Worm (Caenorhabditis elegans) whole organism, L4 larva: ENCODE results near the gene abu-9.
"Not testable (repeated sequence)": the region's sequence is repeated elsewhere in the genome, so short reads cannot be mapped to it uniquely, and the experiment has no call there.

ENCODE experiments used
- F10B5.3 ChIP-seq: sonication (generic microtip); optimal IDR thresholded peaks from 2 replicates; lab custom pipeline; 2016; ENCODE audit warnings: mild to moderate bottlenecking, missing genetic modification characterization, missing compliant biosample characterization
- F26F4.8 ChIP-seq: fragments of 200-800 bp; sonication (Bioruptor generic); conservative IDR thresholded peaks from 2 replicates; pipeline ENCODE4 v1.3.6; 2022; ENCODE audit warnings: missing genetic modification characterization, missing compliant biosample characterization
- T20F7.1 ChIP-seq: fragments of 200-800 bp; sonication (Bioruptor generic); optimal IDR thresholded peaks from 2 replicates; lab custom pipeline; 2018; ENCODE audit warnings: mild to moderate bottlenecking, missing genetic modification characterization, missing compliant biosample characterization
- T26A8.4 ChIP-seq: fragments of 200-800 bp; sonication (Bioruptor generic); IDR thresholded peaks from 2 replicates; pipeline ENCODE4 v1.3.6; 2022; ENCODE audit warnings: missing genetic modification characterization, missing compliant biosample characterization
- Y48G9A.11 ChIP-seq: fragments of 200-800 bp; sonication (Bioruptor generic); IDR thresholded peaks from 2 replicates; pipeline ENCODE4 v1.3.6; 2022; ENCODE audit warnings: missing genetic modification reagents, missing genetic modification characterization, missing compliant biosample characterization
- Y5F2A.4 ChIP-seq: fragments of 200-800 bp; sonication (Bioruptor generic); optimal IDR thresholded peaks from 2 replicates; lab custom pipeline; 2018; ENCODE audit warnings: mild to moderate bottlenecking, missing genetic modification characterization, missing compliant biosample characterization
- Y75B8A.6 ChIP-seq: fragments of 200-800 bp; sonication (Bioruptor generic); IDR thresholded peaks from 2 replicates; pipeline ENCODE4 v1.3.6; 2022; ENCODE audit warnings: missing genetic modification reagents, missing genetic modification characterization, missing compliant biosample characterization
- aha-1 ChIP-seq: fragments of 150-350 bp; peaks from one replicate; lab custom pipeline; 2014; ENCODE audit warnings: missing biosample characterization, missing genetic modification characterization
- ama-1 ChIP-seq: fragments of 150-350 bp; optimal IDR thresholded peaks from 2 replicates; lab custom pipeline; 2014; ENCODE audit warnings: inconsistent platforms, mixed read lengths
- attf-4 ChIP-seq: sonication (generic microtip); optimal IDR thresholded peaks from 3 replicates; lab custom pipeline; 2017; ENCODE audit warnings: missing biosample characterization, missing genetic modification characterization
- daf-12 ChIP-seq: fragments of 150-350 bp; optimal IDR thresholded peaks from 2 replicates; lab custom pipeline; 2014; ENCODE audit warnings: missing biosample characterization, missing genetic modification reagents, missing genetic modification characterization
- daf-16 ChIP-seq, 3 experiments: sonication (generic microtip); optimal IDR thresholded peaks; 2 replicates each; lab custom pipeline; 2016 to 2017; ENCODE audit warnings: missing genetic modification characterization in 3 of 3, missing genetic modification reagents in 3 of 3, mild to moderate bottlenecking in 2 of 3, missing compliant biosample characterization in 2 of 3, missing biosample characterization in 1 of 3, moderate library complexity in 1 of 3
- daf-19 ChIP-seq: fragments of 200-800 bp; sonication (Bioruptor generic); conservative IDR thresholded peaks from 2 replicates; pipeline ENCODE4 v1.3.6; 2022; ENCODE audit warnings: missing genetic modification characterization, missing compliant biosample characterization
- dmd-6 ChIP-seq: fragments of 200-800 bp; sonication (Bioruptor generic); IDR thresholded peaks from 2 replicates; pipeline ENCODE4 v1.3.6; 2022; ENCODE audit warnings: missing genetic modification reagents, missing genetic modification characterization, missing compliant biosample characterization
- egl-27 ChIP-seq: sonication (generic microtip); optimal IDR thresholded peaks from 3 replicates; lab custom pipeline; 2017; ENCODE audit warnings: missing biosample characterization, missing genetic modification reagents, missing genetic modification characterization
- fos-1 ChIP-seq: fragments of 150-350 bp; optimal IDR thresholded peaks from 2 replicates; lab custom pipeline; 2014; ENCODE audit warnings: missing biosample characterization, missing genetic modification characterization
- hlh-30 ChIP-seq: sonication (generic microtip); optimal IDR thresholded peaks from 2 replicates; lab custom pipeline; 2017; ENCODE audit warnings: antibody characterized with exemption, mild to moderate bottlenecking, missing genetic modification characterization, missing compliant biosample characterization; ENCODE audit not compliant: insufficient read depth
- lin-15B ChIP-seq: fragments of 150-350 bp; sonication (generic microtip); optimal IDR thresholded peaks from 3 replicates; lab custom pipeline; 2014; ENCODE audit warnings: missing biosample characterization, missing genetic modification characterization
- lin-39 ChIP-seq: fragments of 150-350 bp; optimal IDR thresholded peaks from 2 replicates; lab custom pipeline; 2014; ENCODE audit warnings: missing biosample characterization, missing genetic modification reagents, missing genetic modification characterization
- lir-3 ChIP-seq: sonication (generic microtip); optimal IDR thresholded peaks from 2 replicates; lab custom pipeline; 2016; ENCODE audit warnings: mild to moderate bottlenecking, missing genetic modification characterization, missing compliant biosample characterization
- madf-5 ChIP-seq, 2 experiments: fragments of 200-800 bp; sonication (Bioruptor generic); IDR thresholded peaks; 2 replicates each; pipeline ENCODE4 v1.3.6; 2022; ENCODE audit warnings: missing compliant biosample characterization in 2 of 2, missing genetic modification characterization in 2 of 2
- mdt-29 ChIP-seq: fragments of 200-800 bp; sonication (Bioruptor generic); IDR thresholded peaks from 2 replicates; pipeline ENCODE4 v1.3.6; 2022; ENCODE audit warnings: missing genetic modification reagents, missing genetic modification characterization, missing compliant biosample characterization
- nhr-102 ChIP-seq: sonication (generic microtip); optimal IDR thresholded peaks from 2 replicates; lab custom pipeline; 2016; ENCODE audit warnings: mild to moderate bottlenecking, missing genetic modification characterization, moderate library complexity, missing compliant biosample characterization
- nhr-11 ChIP-seq: fragments of 150-350 bp; optimal IDR thresholded peaks from 2 replicates; lab custom pipeline; 2014; ENCODE audit warnings: missing biosample characterization, missing genetic modification characterization
- nhr-237 ChIP-seq: sonication (generic microtip); optimal IDR thresholded peaks from 2 replicates; lab custom pipeline; 2017; ENCODE audit warnings: missing biosample characterization, missing genetic modification characterization
- nhr-28 ChIP-seq: fragments of 150-350 bp; optimal IDR thresholded peaks from 2 replicates; lab custom pipeline; 2014; ENCODE audit warnings: missing biosample characterization, missing genetic modification characterization
- nhr-48 ChIP-seq: sonication (generic microtip); optimal IDR thresholded peaks from 2 replicates; lab custom pipeline; 2016; ENCODE audit warnings: mild to moderate bottlenecking, missing genetic modification characterization, missing compliant biosample characterization
- nhr-77 ChIP-seq: fragments of 150-350 bp; optimal IDR thresholded peaks from 2 replicates; lab custom pipeline; 2014; ENCODE audit warnings: missing biosample characterization, missing genetic modification characterization
- rbr-2 ChIP-seq: sonication (generic microtip); optimal IDR thresholded peaks from 2 replicates; lab custom pipeline; 2016; ENCODE audit warnings: missing genotype, missing genetic modification characterization, missing compliant biosample characterization
- snpc-4 ChIP-seq: fragments of 150-350 bp; optimal IDR thresholded peaks from 2 replicates; lab custom pipeline; 2014; ENCODE audit warnings: missing biosample characterization, missing genetic modification characterization
- tra-1 ChIP-seq: fragments of 200-800 bp; sonication (Bioruptor generic); IDR thresholded peaks from 2 replicates; pipeline ENCODE4 v1.3.6; 2022; ENCODE audit warnings: missing genetic modification reagents, missing genetic modification characterization, missing compliant biosample characterization
- unc-39 ChIP-seq: sonication (generic microtip); optimal IDR thresholded peaks from 2 replicates; lab custom pipeline; 2017; ENCODE audit warnings: missing biosample characterization, missing genetic modification characterization
- unc-62 ChIP-seq, 3 experiments: fragments of 150-350 bp in 1 of 3; sonication (generic microtip); optimal IDR thresholded peaks in 2 of 3; peaks in 1 of 3; 1 replicate in 1 of 3; 2 replicates in 2 of 3; lab custom pipeline; 2014 to 2017; ENCODE audit warnings: missing biosample characterization in 3 of 3, missing genetic modification characterization in 3 of 3, missing genetic modification reagents in 3 of 3, missing genotype in 1 of 3
- vab-7 ChIP-seq: fragments of 200-800 bp; sonication (Bioruptor generic); IDR thresholded peaks from 2 replicates; pipeline ENCODE4 v1.3.6; 2022; ENCODE audit warnings: missing genetic modification reagents, missing genetic modification characterization, missing compliant biosample characterization
- zag-1 ChIP-seq: fragments of 150-350 bp; optimal IDR thresholded peaks from 2 replicates; lab custom pipeline; 2014; ENCODE audit warnings: missing biosample characterization, missing genetic modification characterization
- zfp-2 ChIP-seq: sonication (generic microtip); optimal IDR thresholded peaks from 2 replicates; lab custom pipeline; 2016; ENCODE audit warnings: mild to moderate bottlenecking, missing genetic modification characterization, missing compliant biosample characterization
- zip-11 ChIP-seq: fragments of 200-800 bp; sonication (Bioruptor generic); IDR thresholded peaks from 2 replicates; pipeline ENCODE4 v1.3.6; 2022; ENCODE audit warnings: missing genetic modification characterization, missing compliant biosample characterization

abu-9 gene

DNA sequence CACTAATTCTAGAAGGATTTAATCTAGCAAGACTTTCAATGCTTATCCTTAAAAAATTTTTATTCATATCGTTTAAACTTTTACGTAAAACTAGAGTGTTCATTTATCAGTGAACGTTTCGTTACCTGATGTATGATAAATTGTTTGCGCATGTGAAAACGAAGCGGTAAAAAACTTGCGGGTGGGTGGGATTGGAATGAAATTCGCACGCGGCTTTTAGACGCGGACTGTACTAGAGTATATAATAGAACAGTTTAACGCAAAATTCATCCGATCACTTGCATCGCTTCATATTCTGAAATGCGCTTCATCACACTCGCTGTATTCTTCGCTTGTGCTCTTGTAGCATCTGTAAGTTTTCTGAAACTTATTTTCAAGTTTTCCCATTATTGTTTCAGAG lies at the start of gene abu-9:
TSS of gene abu-9 (plus strand) at position 301 of the 400 bp plus-strand sequence.
- not testable (repeated sequence) for TF ChIP-seq fos-1 (tag; lab: Kevin White, UChicago); madf-5 (GFP tag; IDR thresholded peaks at IDR 0.05; lab: Robert Waterston, UW); rbr-2

DNA sequence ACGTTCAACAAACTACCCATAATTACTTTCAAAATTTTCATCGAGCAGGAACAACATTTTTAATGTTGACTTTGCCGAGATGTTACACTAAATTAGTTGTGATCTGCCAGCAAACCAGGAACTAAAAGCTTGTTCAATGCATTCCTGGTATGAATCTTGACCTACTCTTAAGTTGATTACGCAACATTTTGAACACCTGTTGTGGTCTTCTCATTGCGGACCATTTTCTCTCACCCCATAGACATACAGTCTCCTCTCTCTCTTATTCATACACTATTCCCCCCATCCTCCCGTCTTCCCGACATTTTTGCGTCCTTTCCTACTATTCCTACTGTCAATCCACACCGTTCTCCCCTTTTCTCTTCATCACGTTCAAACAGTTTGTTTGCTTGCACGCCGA lies 48.4 kb upstream of the abu-9 start:
- TF ChIP-seq nhr-48 (tag; lab: Kevin White, UChicago): no peak
- no peak for TF ChIP-seq tra-1 (GFP tag; lab: Robert Waterston, UW)
- no peak for TF ChIP-seq nhr-237 (tag; lab: Kevin White, UChicago)
- no peak for TF ChIP-seq aha-1 (tag; lab: Kevin White, UChicago)
- TF ChIP-seq lin-39 (tag; lab: Kevin White, UChicago): no peak
- TF ChIP-seq F26F4.8 (GFP tag; lab: Robert Waterston, UW): no peak
- no peak for TF ChIP-seq snpc-4
- TF ChIP-seq zag-1: no peak

DNA sequence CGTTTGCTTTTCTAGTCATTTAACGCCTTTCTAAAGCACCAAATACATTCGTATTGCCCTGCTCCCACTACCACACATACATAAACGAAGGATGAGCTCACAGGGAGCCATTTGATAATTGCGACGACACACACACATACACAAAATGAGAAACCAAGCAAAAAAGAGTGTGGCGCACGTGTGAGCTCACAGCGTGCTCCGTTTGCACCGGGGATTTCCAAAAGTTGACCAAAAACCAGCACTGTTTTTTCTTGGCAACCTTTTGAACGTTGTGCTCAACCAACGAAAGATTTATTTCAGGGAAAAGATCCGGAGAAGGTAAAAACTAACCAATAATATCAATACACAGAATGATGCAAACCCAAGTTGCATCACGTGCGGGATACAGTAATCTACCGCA lies 47.0 kb upstream of the abu-9 start, which contains the start of gene ksr-1:
TSS of gene ksr-1 (plus strand) at position 301 of the 400 bp plus-strand sequence.
- TF ChIP-seq Y75B8A.6 (GFP tag; lab: Robert Waterston, UW) (no peak), F10B5.3 (tag; lab: Kevin White, UChicago) (no peak), aha-1 (tag; lab: Kevin White, UChicago) (no peak), vab-7 (GFP tag; lab: Robert Waterston, UW) (no peak), fos-1 (tag; lab: Kevin White, UChicago) (no peak), nhr-28 (tag; lab: Kevin White, UChicago) (no peak), lin-15B (tag; lab: Kevin White, UChicago) (no peak), ama-1 (no peak), unc-39 (tag; lab: Kevin White, UChicago) (no peak), nhr-237 (tag; lab: Kevin White, UChicago) (no peak), egl-27 (tag; lab: Kevin White, UChicago) (no peak), nhr-102 (no peak), T20F7.1 (no peak), nhr-77 (tag; lab: Kevin White, UChicago) (no peak), attf-4 (tag; lab: Kevin White, UChicago) (no peak), Y48G9A.11 (no peak), dmd-6 (GFP tag; lab: Robert Waterston, UW) (no peak), daf-12 (tag; lab: Kevin White, UChicago) (no peak)

DNA sequence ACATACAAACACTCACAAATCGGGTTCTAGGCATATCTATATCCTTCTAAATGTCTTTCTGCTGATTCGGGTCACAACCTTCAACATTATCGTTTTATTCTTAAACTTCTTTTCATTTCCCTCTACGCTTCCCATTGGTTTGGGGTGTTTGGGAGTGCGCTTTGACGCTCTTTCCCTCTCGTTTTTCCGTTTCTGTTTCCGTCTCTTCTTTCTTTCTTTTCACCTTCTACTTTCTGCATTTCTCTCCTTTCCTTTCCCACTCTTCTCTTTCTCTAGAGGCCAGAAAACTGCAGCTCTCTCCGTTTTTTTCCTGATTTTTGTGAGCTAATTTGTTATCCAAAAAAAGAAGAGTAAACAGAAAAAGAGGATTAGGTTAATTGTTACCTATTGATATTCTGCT lies 45.6 kb upstream of the abu-9 start:
- TF ChIP-seq mdt-29 (GFP tag; lab: Robert Waterston, UW) (no peak), nhr-11 (tag; lab: Kevin White, UChicago) (peak; percentile 25), madf-5 (GFP tag; IDR thresholded peaks at IDR 0.05; lab: Robert Waterston, UW) (no peak), Y5F2A.4 (GFP tag; lab: Kevin White, UChicago) (no peak), lin-39 (tag; lab: Kevin White, UChicago) (no peak), daf-19 (GFP tag; lab: Robert Waterston, UW) (no peak)

DNA sequence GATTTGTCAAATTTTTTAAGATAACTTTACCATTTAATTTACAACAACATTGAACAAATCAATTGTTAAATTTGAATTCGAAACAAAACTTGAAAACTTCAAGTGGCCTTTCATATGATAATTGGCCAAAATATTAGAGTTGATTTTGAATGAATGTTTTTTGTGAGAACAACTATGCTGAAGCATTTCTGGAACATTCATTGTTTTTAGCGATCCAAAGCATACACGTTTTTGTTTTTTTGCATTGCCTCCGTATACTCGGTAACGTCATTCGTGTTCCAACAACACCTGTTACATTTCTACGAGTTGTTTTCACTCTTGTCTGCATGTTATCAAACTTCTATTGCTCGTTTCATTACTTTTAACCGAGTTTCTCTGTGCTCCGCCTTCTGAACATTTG lies 44.9 kb upstream of the abu-9 start:
- peak in 1 of 2 experiments; percentile 92 for TF ChIP-seq daf-16 (GFP tag; optimal IDR thresholded peaks at IDR 0.05; lab: Kevin White, UChicago)
- no peak for TF ChIP-seq daf-16 (tag; optimal IDR thresholded peaks at IDR 0.05; lab: Kevin White, UChicago)
- TF ChIP-seq hlh-30 (tag; lab: Kevin White, UChicago): no peak
- TF ChIP-seq aha-1 (tag; lab: Kevin White, UChicago): peak; percentile 59

DNA sequence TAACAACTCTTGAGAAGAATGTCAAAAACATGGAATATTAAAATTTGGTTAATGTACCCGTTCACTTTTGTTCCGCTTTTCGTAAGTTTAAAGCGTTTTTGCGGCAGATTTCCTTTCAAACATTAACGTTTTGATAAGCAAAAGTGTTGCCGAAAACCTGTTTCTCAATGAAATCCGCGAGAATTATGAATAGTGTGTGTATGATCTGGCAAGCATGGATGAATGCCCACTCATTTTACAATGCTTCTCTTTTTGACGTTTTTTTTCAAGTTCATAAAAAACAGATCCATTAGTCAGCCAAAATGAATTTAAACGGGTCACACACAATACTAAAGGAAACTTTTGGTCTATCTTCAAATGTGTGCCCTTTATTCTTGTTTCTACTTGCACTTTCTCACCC lies 37.9 kb upstream of the abu-9 start:
- TF ChIP-seq aha-1 (tag; lab: Kevin White, UChicago) (peak; percentile 94), F26F4.8 (GFP tag; lab: Robert Waterston, UW) (no peak), T26A8.4 (no peak), nhr-11 (tag; lab: Kevin White, UChicago) (no peak), zip-11 (GFP tag; lab: Robert Waterston, UW) (no peak), lir-3 (no peak), zfp-2 (tag; lab: Kevin White, UChicago) (no peak), unc-62 (GFP tag; optimal IDR thresholded peaks at IDR 0.05 in 1 of 2; lab: Kevin White, UChicago) (peak in 1 of 2 experiments; percentile 25), unc-62 (tag; optimal IDR thresholded peaks at IDR 0.05; lab: Kevin White, UChicago) (no peak), lin-39 (tag; lab: Kevin White, UChicago) (no peak)
